Fruit fly (Drosophila melanogaster) whole organism, wandering third instar larva: ENCODE results near the gene trbl.

Source experiments
- GATAd ChIP-seq: sonication (Bioruptor generic); optimal IDR thresholded peaks from 2 replicates; lab custom pipeline; 2016; ENCODE audit warnings: missing biosample characterization, missing genetic modification characterization
- dl ChIP-seq, 2 experiments: fragments of 175-275, 200-275 bp in 1 of 2; fragments of 200-275 bp in 1 of 2; sonication (Bioruptor generic); optimal IDR thresholded peaks; lab custom pipeline; 2018; ENCODE audit warnings: mild to moderate bottlenecking in 2 of 2, missing biosample characterization in 2 of 2, missing genetic modification characterization in 2 of 2, moderate library complexity in 2 of 2; ENCODE audit not compliant: partially characterized antibody in 2 of 2, insufficient read depth in 1 of 2
- h ChIP-seq: fragments of 200-800 bp; sonication (Bioruptor generic); optimal IDR thresholded peaks from 3 replicates; lab custom pipeline; 2016; ENCODE audit warnings: missing biosample characterization, mild to moderate bottlenecking, missing genetic modification characterization
- jim ChIP-seq: fragments of 175-275, 200-325 bp; sonication (Bioruptor generic); optimal IDR thresholded peaks from 2 replicates; lab custom pipeline; 2016; ENCODE audit warnings: missing biosample characterization, mild to moderate bottlenecking, missing genetic modification characterization
- lola ChIP-seq: fragments of >200 bp; optimal IDR thresholded peaks from 2 replicates; lab custom pipeline; 2017; ENCODE audit warnings: missing biosample characterization, missing genetic modification characterization
- usp ChIP-seq: fragments of >200 bp; optimal IDR thresholded peaks from 2 replicates; lab custom pipeline; 2017; ENCODE audit warnings: missing biosample characterization, missing genetic modification characterization

trbl gene

DNA sequence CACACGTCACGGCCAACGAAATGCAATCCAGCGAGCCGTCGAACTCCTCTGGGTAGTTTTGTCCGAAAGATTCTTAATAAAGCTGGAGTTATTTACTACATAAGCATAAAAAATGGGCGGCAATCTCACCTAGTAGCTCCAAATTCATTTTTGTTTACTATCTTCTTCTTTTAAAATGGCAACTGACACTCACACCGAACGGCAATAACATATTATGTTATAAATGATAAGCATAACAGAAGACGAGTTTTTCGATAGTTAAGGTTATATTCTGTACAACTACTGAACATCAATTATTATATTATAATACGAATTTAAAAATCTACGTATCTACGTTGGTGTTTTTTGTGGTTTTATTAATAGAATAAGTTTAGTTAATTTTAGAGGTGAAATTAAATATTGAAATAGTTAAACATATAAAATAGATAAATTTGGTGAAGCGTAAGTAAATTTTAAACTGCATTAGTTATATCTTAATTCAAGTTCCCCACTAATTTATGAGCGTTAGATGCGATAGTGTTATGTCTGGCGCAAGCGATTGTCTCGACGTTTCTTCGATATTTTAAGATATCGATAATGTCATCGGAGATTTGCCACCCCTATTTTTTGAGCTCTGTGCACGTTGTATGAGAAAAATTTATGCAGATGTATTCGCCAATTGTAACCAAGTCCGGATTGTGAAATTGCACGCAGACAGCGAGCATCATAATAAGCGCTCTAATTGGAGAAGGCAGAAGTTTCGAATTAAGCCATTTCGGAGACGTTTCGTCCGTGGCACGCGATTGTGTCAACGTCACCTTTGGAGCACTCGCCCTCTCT is 53.4 kb downstream of the trbl start, which contains the start of the genes Rbbp5 and eRF1 (continued):
- TF ChIP-seq jim (peak; percentile 42), dl (GFP tag; optimal IDR thresholded peaks at IDR 0.05; lab: Kevin White, UChicago; ENCODE audit: insufficient read depth in 1 of 2, partially characterized antibody in 2 of 2) (no peak), lola (no peak), GATAd (GFP tag; lab: Kevin White, UChicago) (no peak), usp (GFP tag; lab: Kevin White, UChicago) (no peak), h (GFP tag; lab: Kevin White, UChicago) (peak; percentile 71)
